Fruit fly (Drosophila melanogaster) whole organism, prepupa: ENCODE measurements around the gene Wdr24.

Source experiments
- Blimp-1 ChIP-seq: fragments of 200-800 bp; sonication (Bioruptor generic); optimal IDR thresholded peaks from 3 replicates; lab custom pipeline; 2017; ENCODE audit warnings: missing biosample characterization, missing genetic modification characterization, mild to moderate bottlenecking, moderate library complexity, missing genetic modification reagents
- CG10631 ChIP-seq: fragments of 200-800 bp; sonication (Bioruptor generic); optimal IDR thresholded peaks from 2 replicates; lab custom pipeline; 2016; ENCODE audit warnings: missing biosample characterization, missing genetic modification characterization
- CG11294 ChIP-seq: fragments of 200-800 bp; sonication (Bioruptor generic); IDR thresholded peaks from 2 replicates; pipeline ENCODE4 v1.3.6; 2022; ENCODE audit warnings: missing biosample characterization, missing genetic modification characterization
- CG11902 ChIP-seq: fragments of 200-800 bp; sonication (Bioruptor generic); optimal IDR thresholded peaks from 3 replicates; lab custom pipeline; 2016; ENCODE audit warnings: missing biosample characterization, missing genetic modification characterization
- CG15336 ChIP-seq: fragments of 200-800 bp; sonication (Bioruptor generic); IDR thresholded peaks from 2 replicates; pipeline ENCODE4 v1.3.6; 2022; ENCODE audit warnings: missing biosample characterization, missing genetic modification characterization
- CG16779 ChIP-seq: fragments of 200-800 bp; sonication (Bioruptor generic); optimal IDR thresholded peaks from 3 replicates; lab custom pipeline; 2017; ENCODE audit warnings: missing biosample characterization, mild to moderate bottlenecking, missing genetic modification characterization
- CG3032 ChIP-seq: fragments of 200-800 bp; optimal IDR thresholded peaks from 2 replicates; lab custom pipeline; 2019; ENCODE audit warnings: missing biosample characterization, mild to moderate bottlenecking, missing genetic modification characterization, moderate library complexity
- CG31627 ChIP-seq: fragments of 200-800 bp; sonication (Bioruptor generic); optimal IDR thresholded peaks from 3 replicates; lab custom pipeline; 2016; ENCODE audit warnings: missing biosample characterization, missing genetic modification characterization
- CG32006 ChIP-seq: fragments of 200-800 bp; sonication (Bioruptor generic); optimal IDR thresholded peaks from 3 replicates; lab custom pipeline; 2017; ENCODE audit warnings: missing biosample characterization, mild to moderate bottlenecking, missing genetic modification characterization
- CG34406 ChIP-seq: fragments of 200-800 bp; sonication (Bioruptor generic); optimal IDR thresholded peaks from 3 replicates; lab custom pipeline; 2016; ENCODE audit warnings: missing biosample characterization, missing genetic modification characterization
- CG4318 ChIP-seq: fragments of 200-800 bp; sonication (Bioruptor generic); optimal IDR thresholded peaks from 3 replicates; lab custom pipeline; 2017; ENCODE audit warnings: missing biosample characterization, mild to moderate bottlenecking, missing genetic modification characterization
- CG6163 ChIP-seq: fragments of 200-800 bp; sonication (Bioruptor generic); IDR thresholded peaks from 3 replicates; pipeline ENCODE4 v1.3.6; 2022; ENCODE audit warnings: missing biosample characterization, missing genetic modification characterization
- CG6792 ChIP-seq: fragments of 200-800 bp; sonication (Bioruptor generic); optimal IDR thresholded peaks from 3 replicates; lab custom pipeline; 2016; ENCODE audit warnings: missing biosample characterization, missing genetic modification characterization
- CG6854 ChIP-seq: fragments of 200-800 bp; sonication (Bioruptor generic); optimal IDR thresholded peaks from 2 replicates; lab custom pipeline; 2017; ENCODE audit warnings: missing biosample characterization, mild to moderate bottlenecking, missing genetic modification characterization
- CG7368 ChIP-seq: fragments of 200-800 bp; sonication (Bioruptor generic); optimal IDR thresholded peaks from 3 replicates; lab custom pipeline; 2016; ENCODE audit warnings: missing biosample characterization, missing genetic modification characterization
- CG8319 ChIP-seq: fragments of 200-800 bp; sonication (Bioruptor generic); optimal IDR thresholded peaks from 3 replicates; lab custom pipeline; 2016; ENCODE audit warnings: missing biosample characterization, missing genetic modification characterization
- CG8632 ChIP-seq: fragments of 200-800 bp; sonication (Bioruptor generic); optimal IDR thresholded peaks from 3 replicates; lab custom pipeline; 2016; ENCODE audit warnings: missing biosample characterization, missing genetic modification characterization
- CG9139 ChIP-seq: fragments of 200-800 bp; sonication (Bioruptor generic); optimal IDR thresholded peaks from 3 replicates; lab custom pipeline; 2017; ENCODE audit warnings: missing biosample characterization, mild to moderate bottlenecking, missing genetic modification characterization
- Eip75B ChIP-seq: fragments of 200-800 bp; sonication (Bioruptor generic); optimal IDR thresholded peaks from 3 replicates; lab custom pipeline; 2016; ENCODE audit warnings: missing biosample characterization, missing genetic modification characterization
- Eip78C ChIP-seq: fragments of 200-800 bp; sonication (Bioruptor generic); peaks from one replicate; lab custom pipeline; 2016; ENCODE audit warnings: missing biosample characterization, missing genetic modification characterization
- Eip93F ChIP-seq: fragments of 200-800 bp; sonication (Bioruptor generic); optimal IDR thresholded peaks from 2 replicates; lab custom pipeline; 2016; ENCODE audit warnings: missing biosample characterization, mild to moderate bottlenecking, missing genetic modification characterization
- Ets21C ChIP-seq: fragments of 200-800 bp; sonication (Bioruptor generic); optimal IDR thresholded peaks from 3 replicates; lab custom pipeline; 2016; ENCODE audit warnings: missing biosample characterization, missing genetic modification characterization
- Ets96B ChIP-seq: fragments of 200-800 bp; optimal IDR thresholded peaks from 2 replicates; lab custom pipeline; 2019; ENCODE audit warnings: missing biosample characterization, mild to moderate bottlenecking, missing genetic modification characterization, moderate library complexity
- Gug ChIP-seq: fragments of 200-800 bp; sonication (Bioruptor generic); IDR thresholded peaks from 2 replicates; pipeline ENCODE4 v1.3.6; 2022; ENCODE audit warnings: missing biosample characterization, missing genetic modification characterization
- Hr38 ChIP-seq: sonication (Bioruptor generic); optimal IDR thresholded peaks from 2 replicates; lab custom pipeline; 2016; ENCODE audit warnings: missing biosample characterization, missing genetic modification characterization
- Hr39 ChIP-seq: fragments of 200-800 bp; sonication (Bioruptor generic); optimal IDR thresholded peaks from 2 replicates; lab custom pipeline; 2016; ENCODE audit warnings: missing biosample characterization, missing genetic modification characterization
- Hr4 ChIP-seq: fragments of 200-800 bp; sonication (Bioruptor generic); optimal IDR thresholded peaks from 3 replicates; lab custom pipeline; 2016; ENCODE audit warnings: missing biosample characterization, missing genetic modification characterization
- Lpt ChIP-seq: fragments of 200-800 bp; sonication (Bioruptor generic); optimal IDR thresholded peaks from 3 replicates; lab custom pipeline; 2016; ENCODE audit warnings: missing biosample characterization, missing genetic modification characterization
- Met ChIP-seq: fragments of 200-800 bp; sonication (Bioruptor generic); optimal IDR thresholded peaks from 3 replicates; lab custom pipeline; 2016; ENCODE audit warnings: missing biosample characterization, missing genetic modification characterization
- OdsH ChIP-seq: fragments of 200-800 bp; sonication (Bioruptor generic); optimal IDR thresholded peaks from 3 replicates; lab custom pipeline; 2016; ENCODE audit warnings: missing biosample characterization, missing genetic modification characterization
- Sox14 ChIP-seq: fragments of 200-800 bp; sonication (Bioruptor generic); optimal IDR thresholded peaks from 3 replicates; lab custom pipeline; 2016; ENCODE audit warnings: missing biosample characterization, missing genetic modification characterization
- Sox15 ChIP-seq: fragments of 200-800 bp; sonication (Bioruptor generic); optimal IDR thresholded peaks from 3 replicates; lab custom pipeline; 2016; ENCODE audit warnings: missing biosample characterization, missing genetic modification characterization
- achi ChIP-seq: fragments of 200-800 bp; sonication (Bioruptor generic); optimal IDR thresholded peaks from 3 replicates; lab custom pipeline; 2016; ENCODE audit warnings: missing biosample characterization, missing genetic modification characterization
- cyc ChIP-seq: fragments of 200-800 bp; sonication (Bioruptor generic); optimal IDR thresholded peaks from 3 replicates; lab custom pipeline; 2016; ENCODE audit warnings: missing biosample characterization, missing genetic modification characterization
- dsx ChIP-seq: fragments of 200-800 bp; optimal IDR thresholded peaks from 3 replicates; lab custom pipeline; 2019; ENCODE audit warnings: missing biosample characterization, mild to moderate bottlenecking, missing genetic modification characterization, moderate library complexity; ENCODE audit not compliant: poor library complexity, severe bottlenecking
- fd59A ChIP-seq: fragments of 200-800 bp; sonication (Bioruptor generic); optimal IDR thresholded peaks from 2 replicates; lab custom pipeline; 2017; ENCODE audit warnings: missing biosample characterization, mild to moderate bottlenecking, missing genetic modification characterization, missing genetic modification reagents
- fd85E ChIP-seq: fragments of 200-800 bp; sonication (Bioruptor generic); optimal IDR thresholded peaks from 3 replicates; lab custom pipeline; 2016; ENCODE audit warnings: missing biosample characterization, missing genetic modification characterization
- fkh ChIP-seq: fragments of 200-800 bp; sonication (Bioruptor generic); optimal IDR thresholded peaks from 3 replicates; lab custom pipeline; 2017; ENCODE audit warnings: missing biosample characterization, mild to moderate bottlenecking, missing genetic modification characterization, moderate library complexity
- lz ChIP-seq: fragments of 200-800 bp; sonication (Bioruptor generic); optimal IDR thresholded peaks from 3 replicates; lab custom pipeline; 2016; ENCODE audit warnings: missing biosample characterization, missing genetic modification characterization
- net ChIP-seq: fragments of 200-800 bp; sonication (Bioruptor generic); optimal IDR thresholded peaks from 3 replicates; lab custom pipeline; 2016; ENCODE audit warnings: missing biosample characterization, missing genetic modification characterization
- pdm3 ChIP-seq: fragments of 200-800 bp; sonication (Bioruptor generic); optimal IDR thresholded peaks from 3 replicates; lab custom pipeline; 2016; ENCODE audit warnings: missing biosample characterization, missing genetic modification characterization
- salr ChIP-seq, 2 experiments: fragments of 200-800 bp; sonication (Bioruptor generic); optimal IDR thresholded peaks; 3 replicates each; lab custom pipeline; 2016 to 2018; ENCODE audit warnings: missing biosample characterization in 2 of 2, missing genetic modification characterization in 2 of 2, mild to moderate bottlenecking in 1 of 2
- spab ChIP-seq: fragments of 200-800 bp; sonication (Bioruptor generic); optimal IDR thresholded peaks from 2 replicates; lab custom pipeline; 2017; ENCODE audit warnings: missing biosample characterization, mild to moderate bottlenecking, missing genetic modification characterization, missing genetic modification reagents
- svp ChIP-seq: fragments of 200-800 bp; sonication (Bioruptor generic); peaks from one replicate; lab custom pipeline; 2016; ENCODE audit warnings: missing biosample characterization, missing genetic modification characterization
- topi ChIP-seq: fragments of 200-800 bp; sonication (Bioruptor generic); optimal IDR thresholded peaks from 3 replicates; lab custom pipeline; 2016; ENCODE audit warnings: missing biosample characterization, missing genetic modification characterization
- vri ChIP-seq: fragments of 200-800 bp; sonication (Bioruptor generic); optimal IDR thresholded peaks from 3 replicates; lab custom pipeline; 2016; ENCODE audit warnings: missing biosample characterization, mild to moderate bottlenecking, missing genetic modification characterization

Gene Wdr24

DNA sequence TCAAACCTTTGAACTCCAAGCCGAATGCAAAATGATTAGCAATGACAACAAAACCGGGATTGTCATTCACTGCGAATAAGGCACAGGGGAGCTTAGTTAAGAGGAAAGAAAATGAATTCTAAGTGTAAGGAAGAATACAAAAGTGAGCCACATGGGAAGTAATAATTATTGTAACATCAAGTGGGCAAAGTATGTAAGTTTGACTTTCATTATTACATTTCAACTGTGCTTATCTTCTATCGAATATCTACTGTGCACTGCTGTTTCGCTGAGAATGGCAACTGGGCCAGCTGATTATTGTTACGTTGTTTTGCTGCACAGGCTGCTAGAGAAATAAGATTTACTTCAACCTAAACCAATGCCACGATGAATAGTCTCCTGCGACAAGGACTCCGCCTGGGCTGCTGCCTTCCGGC, 8.2 kb downstream of the Wdr24 start, which contains the start of the genes CG7601 and CIA30 (continued):
- TF ChIP-seq Sox14 (GFP tag; lab: Kevin White, UChicago), result peak; percentile 99
- TF ChIP-seq CG10631, result peak; percentile 99
- TF ChIP-seq OdsH, result peak; percentile 99
- TF ChIP-seq CG9139 (GFP tag; lab: Kevin White, UChicago), result peak; percentile 98
- peak; percentile 99 for TF ChIP-seq dsx (GFP tag; lab: Kevin White, UChicago)
- peak; percentile 100 for TF ChIP-seq CG15336 (GFP tag; lab: Robert Waterston, UW)
- peak; percentile 100 for TF ChIP-seq topi (GFP tag; lab: Kevin White, UChicago)
- peak; percentile 100 for TF ChIP-seq CG11294
- TF ChIP-seq CG8632, result peak; percentile 97
- TF ChIP-seq Eip93F (GFP tag; lab: Kevin White, UChicago), result peak; percentile 95
- TF ChIP-seq achi, result peak; percentile 98
- TF ChIP-seq CG16779 (tag; lab: Kevin White, UChicago), result peak; percentile 95
- peak; percentile 99 for TF ChIP-seq Hr4 (GFP tag; lab: Kevin White, UChicago)
- peak; percentile 100 for TF ChIP-seq cyc (GFP tag; lab: Kevin White, UChicago)
- peak; percentile 99 for TF ChIP-seq CG31627 (GFP tag; lab: Kevin White, UChicago)
- peak; percentile 100 for TF ChIP-seq Eip78C (GFP tag; lab: Kevin White, UChicago)
- TF ChIP-seq Blimp-1 (GFP tag; lab: Kevin White, UChicago), result peak; percentile 96
- peak; percentile 99 for TF ChIP-seq Ets21C
- TF ChIP-seq, all 60 proteins: peak for 59

DNA sequence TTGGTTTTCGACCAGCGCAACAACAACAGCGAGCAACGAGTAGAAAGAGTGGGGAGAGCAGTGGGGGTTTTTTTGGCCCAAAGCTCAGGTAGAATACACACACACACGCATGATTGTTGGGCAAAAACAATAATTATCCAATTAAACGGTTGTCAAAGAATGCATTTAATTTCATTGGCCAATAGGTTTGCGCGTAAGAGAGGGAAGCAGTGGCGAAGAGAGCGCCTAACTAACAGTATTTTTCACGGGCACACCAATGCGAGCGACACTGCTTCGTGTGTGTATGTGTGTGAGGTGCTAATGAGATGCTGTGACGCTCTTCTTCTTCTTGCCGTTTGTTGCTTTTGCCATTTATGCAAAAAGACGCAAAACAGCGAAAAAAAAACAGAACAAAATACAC, 18.6 kb downstream of the Wdr24 start:
- no peak for TF ChIP-seq CG7368 (GFP tag; lab: Kevin White, UChicago)
- TF ChIP-seq CG6163, result peak; percentile 24; the same call in 2 of the 3 replicates
- TF ChIP-seq salr (GFP tag; optimal IDR thresholded peaks at IDR 0.05; lab: Kevin White, UChicago), result no peak

DNA sequence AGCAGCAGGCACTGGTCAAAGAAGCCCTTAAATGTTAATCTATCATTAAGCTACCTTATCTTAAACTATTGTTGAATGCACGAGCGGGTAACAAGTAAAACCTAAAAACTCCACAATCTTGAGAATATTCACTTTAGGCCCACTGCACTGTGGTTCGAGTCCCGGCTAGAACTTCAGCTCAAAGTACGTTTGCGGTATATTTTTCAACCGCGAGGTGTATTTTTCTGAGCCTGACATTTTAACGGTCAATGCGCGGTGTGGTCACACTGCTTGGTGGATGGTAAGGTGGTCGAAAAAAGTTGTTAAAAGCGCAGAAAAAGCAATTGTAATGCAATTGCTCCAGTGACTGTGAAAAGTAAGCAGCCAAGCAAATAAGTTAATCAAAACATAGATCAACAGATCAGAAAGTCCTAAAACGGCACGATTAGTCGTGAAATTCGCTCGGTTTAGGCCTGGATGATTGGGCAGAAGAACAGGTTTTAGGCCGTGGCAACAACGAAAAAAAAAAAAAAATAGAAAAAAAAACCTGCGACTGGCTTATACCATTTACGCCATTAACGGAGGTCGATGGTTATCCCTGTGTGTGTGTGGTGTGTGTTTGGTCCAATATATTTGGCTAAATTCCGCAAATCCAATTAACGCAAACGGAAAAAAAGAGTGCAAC, 19.2 kb downstream of the Wdr24 start, which contains the start of gene Kul:
TSS of gene Kul (plus strand) at position 254 of the 664 bp plus-strand sequence.
- TF ChIP-seq dsx (GFP tag; lab: Kevin White, UChicago), result no peak
- peak in 1 of 2 experiments; percentile 60 for TF ChIP-seq salr (GFP tag; optimal IDR thresholded peaks at IDR 0.05; lab: Kevin White, UChicago)
- peak; percentile 51 for TF ChIP-seq CG32006 (GFP tag; lab: Kevin White, UChicago)
- no peak for TF ChIP-seq CG11902 (GFP tag; lab: Kevin White, UChicago)
- peak; percentile 55 for TF ChIP-seq CG3032 (tag; lab: Kevin White, UChicago)
- peak; percentile 9 for TF ChIP-seq Lpt
- TF ChIP-seq net (GFP tag; lab: Kevin White, UChicago), result peak; percentile 55
- no peak for TF ChIP-seq fd59A (GFP tag; lab: Kevin White, UChicago)
- TF ChIP-seq lz (GFP tag; lab: Kevin White, UChicago), result peak; percentile 27
- TF ChIP-seq Hr38 (GFP tag; lab: Kevin White, UChicago), result no peak
- TF ChIP-seq Met, result no peak
- peak; percentile 24 for TF ChIP-seq CG31627 (GFP tag; lab: Kevin White, UChicago)
- TF ChIP-seq svp, result no peak
- TF ChIP-seq fd85E (GFP tag; lab: Kevin White, UChicago), result no peak
- TF ChIP-seq Sox15 (GFP tag; lab: Kevin White, UChicago), result no peak
- TF ChIP-seq Hr39 (GFP tag; lab: Kevin White, UChicago), result no peak
- TF ChIP-seq Ets21C, result no peak
- no peak for TF ChIP-seq CG4318
- no peak for TF ChIP-seq CG15336 (GFP tag; lab: Robert Waterston, UW)
- TF ChIP-seq topi (GFP tag; lab: Kevin White, UChicago), result no peak
- TF ChIP-seq pdm3, result no peak
- TF ChIP-seq CG6854, result peak; percentile 34
- no peak for TF ChIP-seq CG6792 (GFP tag; lab: Kevin White, UChicago)
- peak; percentile 26 for TF ChIP-seq cyc (GFP tag; lab: Kevin White, UChicago)
- peak; percentile 55; the same call in 2 of the 3 replicates for TF ChIP-seq CG6163
- TF ChIP-seq Ets96B (tag; lab: Kevin White, UChicago), result no peak
- peak; percentile 33 for TF ChIP-seq spab
- peak; percentile 46 for TF ChIP-seq CG16779 (tag; lab: Kevin White, UChicago)
- TF ChIP-seq OdsH, result no peak
- TF ChIP-seq CG8319 (GFP tag; lab: Kevin White, UChicago), result peak; percentile 24
- no peak for TF ChIP-seq CG34406 (GFP tag; lab: Kevin White, UChicago)
- TF ChIP-seq vri (GFP tag; lab: Kevin White, UChicago), result no peak
- peak; percentile 27 for TF ChIP-seq Sox14 (GFP tag; lab: Kevin White, UChicago)
- no peak for TF ChIP-seq Eip75B (GFP tag; lab: Kevin White, UChicago)
- peak; percentile 78 for TF ChIP-seq CG9139 (GFP tag; lab: Kevin White, UChicago)
- TF ChIP-seq Gug (GFP tag; lab: Robert Waterston, UW), result peak; percentile 15; the same call in 1 of the 2 replicates
- no peak for TF ChIP-seq fkh
- no peak for TF ChIP-seq CG11294
